Worm (Caenorhabditis elegans) whole organism, young adult: Measurements from ENCODE around the gene ZK180.7.
A peak's percentile ranks its signal among the peaks of the same experiment; 100 is the strongest.

Experiments used
- B0035.1 ChIP-seq: sonication (generic microtip); optimal IDR thresholded peaks from 2 replicates; lab custom pipeline; 2016; ENCODE audit warnings: missing genetic modification characterization, mild to moderate bottlenecking, missing compliant biosample characterization, missing genotype, missing genetic modification reagents
- B0336.3 ChIP-seq: fragments of 200-800 bp; sonication (Bioruptor generic); IDR thresholded peaks from 2 replicates; pipeline ENCODE4 v1.3.6; 2022; ENCODE audit warnings: missing genetic modification characterization, missing compliant biosample characterization
- F49E8.2 ChIP-seq: sonication (generic microtip); optimal IDR thresholded peaks from 3 replicates; lab custom pipeline; 2017; ENCODE audit warnings: missing genetic modification characterization, mild to moderate bottlenecking, missing compliant biosample characterization, antibody characterized with exemption, moderate library complexity; ENCODE audit not compliant: insufficient read depth
- F52B5.7 ChIP-seq: sonication (generic microtip); optimal IDR thresholded peaks from 2 replicates; lab custom pipeline; 2016; ENCODE audit warnings: mild to moderate bottlenecking, missing genetic modification characterization, missing compliant biosample characterization
- F55B11.4 ChIP-seq: sonication (generic microtip); optimal IDR thresholded peaks from 2 replicates; lab custom pipeline; 2016; ENCODE audit warnings: missing compliant biosample characterization, missing genetic modification characterization, borderline replicate concordance; ENCODE audit not compliant: insufficient read depth
- F57C9.4 ChIP-seq: sonication (generic microtip); optimal IDR thresholded peaks from 2 replicates; lab custom pipeline; 2017; ENCODE audit warnings: mild to moderate bottlenecking, missing genetic modification characterization, missing compliant biosample characterization
- K12H6.12 ChIP-seq: fragments of 200-800 bp; sonication (Bioruptor generic); optimal IDR thresholded peaks from 2 replicates; lab custom pipeline; 2018; ENCODE audit warnings: mild to moderate bottlenecking, missing genetic modification characterization, missing compliant biosample characterization
- T26A5.8 ChIP-seq: sonication (generic microtip); optimal IDR thresholded peaks from 2 replicates; lab custom pipeline; 2016; ENCODE audit warnings: missing genetic modification characterization, missing compliant biosample characterization
- Y56A3A.18 ChIP-seq: fragments of 200-800 bp; sonication (Bioruptor generic); IDR thresholded peaks from 2 replicates; pipeline ENCODE4 v1.3.6; 2022; ENCODE audit warnings: missing genetic modification reagents, missing genetic modification characterization, missing compliant biosample characterization
- Y79H2A.3 ChIP-seq: fragments of 200-800 bp; sonication (Bioruptor generic); conservative IDR thresholded peaks from 2 replicates; pipeline ENCODE4 v1.3.6; 2022; ENCODE audit warnings: missing genetic modification reagents, missing genetic modification characterization, missing compliant biosample characterization
- Y95B8A.8 ChIP-seq: fragments of 200-800 bp; sonication (Bioruptor generic); IDR thresholded peaks from 2 replicates; pipeline ENCODE4 v1.3.6; 2022; ENCODE audit warnings: missing genetic modification reagents, missing genetic modification characterization, missing compliant biosample characterization
- ZK185.1 ChIP-seq: sonication (generic microtip); optimal IDR thresholded peaks from 2 replicates; lab custom pipeline; 2016; ENCODE audit warnings: mild to moderate bottlenecking, missing genetic modification characterization, missing compliant biosample characterization; ENCODE audit not compliant: poor library complexity, severe bottlenecking
- ama-1 ChIP-seq, 3 experiments: fragments of 150-350 bp in 1 of 3; sonication (generic microtip) in 2 of 3; optimal IDR thresholded peaks; 2 replicates each; lab custom pipeline; 2014 to 2018; ENCODE audit warnings: missing biosample characterization in 2 of 3, missing genetic modification characterization in 2 of 3, missing genetic modification reagents in 2 of 3
- atf-7 ChIP-seq: sonication (generic microtip); optimal IDR thresholded peaks from 2 replicates; lab custom pipeline; 2017; ENCODE audit warnings: mild to moderate bottlenecking, missing genetic modification characterization, missing compliant biosample characterization
- attf-3 ChIP-seq: fragments of 200-800 bp; sonication (Bioruptor generic); conservative IDR thresholded peaks from 2 replicates; pipeline ENCODE4 v1.3.6; 2022; ENCODE audit warnings: missing genetic modification reagents, missing genetic modification characterization, missing compliant biosample characterization
- cebp-2 ChIP-seq: fragments of 200-800 bp; sonication (Bioruptor generic); IDR thresholded peaks from 2 replicates; pipeline ENCODE4 v1.3.6; 2022; ENCODE audit warnings: missing genetic modification characterization, missing compliant biosample characterization
- ceh-100 ChIP-seq: fragments of 200-800 bp; sonication (Bioruptor generic); IDR thresholded peaks from 2 replicates; pipeline ENCODE4 v1.3.6; 2022; ENCODE audit warnings: missing genetic modification reagents, missing genetic modification characterization, missing compliant biosample characterization
- ceh-79 ChIP-seq: sonication (generic microtip); optimal IDR thresholded peaks from 2 replicates; lab custom pipeline; 2017; ENCODE audit warnings: mild to moderate bottlenecking, missing genetic modification characterization, missing compliant biosample characterization
- ceh-91 ChIP-seq: fragments of 200-800 bp; sonication (Bioruptor generic); IDR thresholded peaks from 2 replicates; pipeline ENCODE4 v1.3.6; 2022; ENCODE audit warnings: missing genetic modification reagents, missing genetic modification characterization, missing compliant biosample characterization
- dpff-1 ChIP-seq: sonication (generic microtip); optimal IDR thresholded peaks from 2 replicates; lab custom pipeline; 2017; ENCODE audit warnings: mild to moderate bottlenecking, missing genetic modification characterization, missing compliant biosample characterization
- dpl-1 ChIP-seq: fragments of 150-350 bp; optimal IDR thresholded peaks from 2 replicates; lab custom pipeline; 2014; ENCODE audit warnings: missing biosample characterization, missing genetic modification reagents, missing genetic modification characterization
- egl-44 ChIP-seq: fragments of 200-800 bp; sonication (Bioruptor generic); IDR thresholded peaks from 2 replicates; pipeline ENCODE4 v1.3.6; 2022; ENCODE audit warnings: missing genetic modification reagents, missing genetic modification characterization, missing compliant biosample characterization
- egrh-3 ChIP-seq: fragments of 200-800 bp; sonication (Bioruptor generic); IDR thresholded peaks from 2 replicates; pipeline ENCODE4 v1.3.6; 2022; ENCODE audit warnings: missing genetic modification reagents, missing genetic modification characterization, missing compliant biosample characterization
- ets-4 ChIP-seq: fragments of 200-800 bp; sonication (Bioruptor generic); optimal IDR thresholded peaks from 2 replicates; lab custom pipeline; 2018; ENCODE audit warnings: mild to moderate bottlenecking, missing genetic modification characterization, missing compliant biosample characterization
- fkh-3 ChIP-seq: sonication (generic microtip); optimal IDR thresholded peaks from 2 replicates; lab custom pipeline; 2016; ENCODE audit warnings: mild to moderate bottlenecking, missing genetic modification characterization, missing compliant biosample characterization
- hmg-1.2 ChIP-seq: fragments of 200-800 bp; sonication (Bioruptor generic); IDR thresholded peaks from 2 replicates; pipeline ENCODE4 v1.3.6; 2022; ENCODE audit warnings: missing genetic modification reagents, missing genetic modification characterization, missing compliant biosample characterization
- hrde-1 ChIP-seq: sonication (generic microtip); optimal IDR thresholded peaks from 2 replicates; lab custom pipeline; 2016; ENCODE audit warnings: missing genetic modification characterization, mild to moderate bottlenecking, missing compliant biosample characterization, moderate library complexity, missing genotype, missing genetic modification reagents, borderline replicate concordance
- lag-1 ChIP-seq: fragments of 200-800 bp; sonication (Bioruptor generic); IDR thresholded peaks from 2 replicates; pipeline ENCODE4 v1.3.6; 2022; ENCODE audit warnings: missing genetic modification reagents, missing genetic modification characterization, missing compliant biosample characterization
- lin-40 ChIP-seq: sonication (generic microtip); optimal IDR thresholded peaks from 2 replicates; lab custom pipeline; 2016; ENCODE audit warnings: missing genetic modification characterization, mild to moderate bottlenecking, missing compliant biosample characterization, missing genotype, missing genetic modification reagents
- lin-54 ChIP-seq: fragments of 200-800 bp; sonication (Bioruptor generic); optimal IDR thresholded peaks from 2 replicates; lab custom pipeline; 2018; ENCODE audit warnings: mild to moderate bottlenecking, missing genetic modification characterization, missing compliant biosample characterization
- madf-10 ChIP-seq: sonication (generic microtip); optimal IDR thresholded peaks from 2 replicates; lab custom pipeline; 2016; ENCODE audit warnings: mild to moderate bottlenecking, missing genetic modification characterization, missing compliant biosample characterization
- mcd-1 ChIP-seq: fragments of 200-800 bp; sonication (Bioruptor generic); IDR thresholded peaks from 2 replicates; pipeline ENCODE4 v1.3.6; 2022; ENCODE audit warnings: missing genetic modification reagents, missing genetic modification characterization, missing compliant biosample characterization
- mes-4 ChIP-seq: sonication (generic microtip); optimal IDR thresholded peaks from 2 replicates; lab custom pipeline; 2016; ENCODE audit warnings: missing genotype, missing genetic modification characterization, missing compliant biosample characterization
- mxl-1 ChIP-seq: sonication (generic microtip); optimal IDR thresholded peaks from 2 replicates; lab custom pipeline; 2016; ENCODE audit warnings: missing genetic modification characterization, missing compliant biosample characterization
- nfyb-1 ChIP-seq: fragments of 200-800 bp; sonication (Bioruptor generic); IDR thresholded peaks from 2 replicates; pipeline ENCODE4 v1.3.6; 2022; ENCODE audit warnings: missing genetic modification reagents, missing genetic modification characterization, missing compliant biosample characterization
- nhr-80 ChIP-seq: sonication (generic microtip); optimal IDR thresholded peaks from 2 replicates; lab custom pipeline; 2016; ENCODE audit warnings: missing genetic modification characterization, missing compliant biosample characterization
- pbrm-1 ChIP-seq: fragments of 200-800 bp; sonication (Bioruptor generic); IDR thresholded peaks from 2 replicates; pipeline ENCODE4 v1.3.6; 2022; ENCODE audit warnings: missing genetic modification reagents, missing genetic modification characterization, missing compliant biosample characterization
- rcor-1 ChIP-seq: fragments of 200-800 bp; sonication (Bioruptor generic); IDR thresholded peaks from 2 replicates; pipeline ENCODE4 v1.3.6; 2022; ENCODE audit warnings: missing genetic modification reagents, missing genetic modification characterization, missing compliant biosample characterization
- repo-1 ChIP-seq: sonication (generic microtip); optimal IDR thresholded peaks from 2 replicates; lab custom pipeline; 2017; ENCODE audit warnings: mild to moderate bottlenecking, missing genetic modification characterization, missing compliant biosample characterization
- snpc-4 ChIP-seq, 5 experiments: fragments of 150-350 bp in 1 of 5; sonication (generic microtip) in 4 of 5; optimal IDR thresholded peaks; 2 replicates each; lab custom pipeline; 2014 to 2018; ENCODE audit warnings: missing genetic modification characterization in 5 of 5, missing biosample characterization in 3 of 5, antibody characterized with exemption in 2 of 5, mild to moderate bottlenecking in 2 of 5, missing compliant biosample characterization in 2 of 5, missing genotype in 2 of 5, moderate library complexity in 2 of 5, missing genetic modification reagents in 1 of 5
- tbp1 ChIP-seq: fragments of 200-800 bp; sonication (Bioruptor generic); optimal IDR thresholded peaks from 2 replicates; lab custom pipeline; 2018; ENCODE audit warnings: mild to moderate bottlenecking, missing genetic modification characterization, missing compliant biosample characterization
- zfh-2 ChIP-seq: fragments of 200-800 bp; sonication (Bioruptor generic); conservative IDR thresholded peaks from 2 replicates; pipeline ENCODE4 v1.3.6; 2022; ENCODE audit warnings: missing genetic modification reagents, missing genetic modification characterization, missing compliant biosample characterization

The ZK180.7 gene

ce11 chrIV:4449843-4450242 lies 40.5 kb upstream of the ZK180.7 start (continued):
- TF ChIP-seq F57C9.4 (tag; lab: Kevin White, UChicago) (no peak), F49E8.2 (tag; lab: Kevin White, UChicago) (peak; percentile 41), tbp1 (peak; percentile 43), Y95B8A.8 (peak; percentile 70; the same call in 1 of the 2 replicates), ceh-91 (peak; percentile 22), attf-3 (GFP tag; lab: Robert Waterston, UW) (0 out of 2 replicates have a peak, but pooled peaks have one; percentile 9), fkh-3 (tag; lab: Kevin White, UChicago) (peak; percentile 6), nhr-80 (tag; lab: Kevin White, UChicago) (peak; percentile 80), mcd-1 (GFP tag; lab: Robert Waterston, UW) (peak; percentile 38; the same call in 1 of the 2 replicates), ZK185.1 (peak; percentile 72), nfyb-1 (GFP tag; lab: Robert Waterston, UW) (peak; percentile 82), dpff-1 (tag; lab: Kevin White, UChicago) (peak; percentile 7), repo-1 (tag; lab: Kevin White, UChicago) (peak; percentile 75), mes-4 (tag; lab: Kevin White, UChicago) (peak; percentile 38), ceh-100 (GFP tag; lab: Robert Waterston, UW) (0 out of 2 replicates have a peak, but pooled peaks have one; percentile 27), hrde-1 (tag; lab: Kevin White, UChicago) (peak; percentile 51), hmg-1.2 (GFP tag; lab: Robert Waterston, UW) (peak; percentile 33; the same call in 1 of the 2 replicates), dpl-1 (GFP tag; lab: Kevin White, UChicago) (no peak), lag-1 (no peak), ceh-79 (no peak), madf-10 (tag; lab: Kevin White, UChicago) (peak; percentile 64), B0336.3 (peak; percentile 72), B0035.1 (peak; percentile 30), Y79H2A.3 (GFP tag; lab: Robert Waterston, UW) (peak; percentile 40; the same call in 1 of the 2 replicates), F55B11.4 (tag; lab: Kevin White, UChicago) (no peak), egl-44 (GFP tag; lab: Robert Waterston, UW) (0 out of 2 replicates have a peak, but pooled peaks have one; percentile 24), mxl-1 (no peak), pbrm-1 (0 out of 2 replicates have a peak, but pooled peaks have one; percentile 40), F52B5.7 (peak; percentile 52), lin-54 (peak; percentile 4), ama-1 (optimal IDR thresholded peaks at IDR 0.05; lab: Kevin White, UChicago) (peak; percentile 49), ama-1 (GFP tag; optimal IDR thresholded peaks at IDR 0.05; lab: Kevin White, UChicago) (no peak)

DNA sequence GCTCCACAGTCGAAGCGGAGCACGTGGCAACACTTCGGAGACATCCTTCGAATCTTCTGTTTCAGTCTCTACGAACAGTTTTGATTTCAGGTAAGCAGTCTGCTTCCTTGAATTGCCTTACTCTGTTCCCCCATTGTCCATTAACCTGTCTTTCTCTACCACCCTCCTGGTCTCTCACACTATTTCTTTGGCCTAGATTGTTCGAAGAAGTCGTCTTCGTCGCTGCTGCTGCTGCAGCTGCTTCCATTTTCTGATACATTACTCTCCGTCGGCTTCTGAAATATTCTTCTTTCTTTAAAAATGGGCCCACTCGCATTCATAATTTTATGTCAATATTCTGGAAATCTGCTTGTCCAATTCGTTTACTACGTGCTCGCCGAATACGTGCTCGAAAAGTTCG lies 38.8 kb upstream of the ZK180.7 start, which contains the start of gene R08C7.1:
Gene R08C7.1 (plus strand): TSS at position 301 of the 400 bp plus-strand sequence.
- TF ChIP-seq rcor-1 (GFP tag; lab: Robert Waterston, UW) = no peak
- TF ChIP-seq hmg-1.2 (GFP tag; lab: Robert Waterston, UW) = peak; percentile 50; the same call in 1 of the 2 replicates

DNA sequence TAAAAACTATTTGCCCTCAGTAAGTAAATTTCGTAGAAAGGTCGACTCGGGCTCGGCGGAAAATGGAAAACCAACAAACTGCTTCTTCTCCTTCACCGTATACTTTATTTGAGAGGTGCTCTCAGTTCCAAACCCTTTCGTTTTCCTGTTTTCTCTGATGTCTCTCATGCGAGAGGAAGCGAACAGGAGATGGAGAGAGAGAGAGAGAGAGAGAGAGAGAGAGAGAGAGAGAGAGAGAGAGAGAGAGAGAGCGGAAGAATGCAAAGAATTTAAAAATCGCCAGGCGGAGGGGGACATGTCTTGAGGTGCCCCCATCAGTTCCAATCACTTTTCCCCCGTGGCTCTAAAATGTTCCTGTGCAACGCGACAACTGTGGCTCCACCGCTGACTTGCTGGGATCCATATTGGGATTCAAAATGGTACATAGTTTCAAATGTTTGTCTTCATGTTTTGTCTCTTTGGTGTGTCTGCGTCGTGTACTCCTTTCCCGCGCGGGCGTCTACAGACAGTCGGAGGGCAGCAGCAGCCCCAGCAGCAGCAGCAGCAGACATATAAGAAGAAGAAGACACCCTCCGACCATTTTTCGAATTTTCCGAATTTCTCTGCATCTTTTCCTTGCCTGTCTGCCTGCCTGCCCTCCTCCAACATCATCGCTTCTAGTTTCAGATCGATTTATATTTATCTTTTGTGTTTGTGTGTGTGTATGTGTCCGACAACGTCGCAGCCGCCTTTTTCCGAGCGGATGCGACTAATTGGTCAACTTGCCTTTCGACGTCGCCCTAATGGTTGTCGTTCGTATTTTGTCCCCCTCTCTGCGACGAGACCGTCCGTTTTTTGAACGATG lies 35.8 kb upstream of the ZK180.7 start, which contains the start of gene R08C7.11:
Gene R08C7.11 (minus strand): TSS at position 608 of the 844 bp plus-strand sequence.
- TF ChIP-seq Y56A3A.18 (GFP tag; lab: Robert Waterston, UW) (0 out of 2 replicates have a peak, but pooled peaks have one; percentile 40), egl-44 (GFP tag; lab: Robert Waterston, UW) (peak; percentile 71; the same call in 1 of the 2 replicates), hmg-1.2 (GFP tag; lab: Robert Waterston, UW) (peak; percentile 45; the same call in 1 of the 2 replicates), atf-7 (peak; percentile 53), T26A5.8 (no peak), K12H6.12 (peak; percentile 5), lin-40 (tag; lab: Kevin White, UChicago) (peak; percentile 32), zfh-2 (GFP tag; lab: Robert Waterston, UW) (peak; percentile 88), snpc-4 (GFP tag; optimal IDR thresholded peaks at IDR 0.05; lab: Kevin White, UChicago) (no peak), snpc-4 (tag; optimal IDR thresholded peaks at IDR 0.05; lab: Kevin White, UChicago) (peak in 1 of 4 experiments; percentile 28), mcd-1 (GFP tag; lab: Robert Waterston, UW) (peak; percentile 7; the same call in 1 of the 2 replicates), cebp-2 (GFP tag; lab: Robert Waterston, UW) (no peak), B0336.3 (peak; percentile 36; the same call in 1 of the 2 replicates), ets-4 (GFP tag; lab: Kevin White, UChicago) (no peak), egrh-3 (GFP tag; lab: Robert Waterston, UW) (peak; percentile 49)
